Fruit fly (Drosophila melanogaster) whole organism, prepupa: ENCODE measurements around the gene CG1172.

Source experiments
- Blimp-1 ChIP-seq: fragments of 200-800 bp; sonication (Bioruptor generic); optimal IDR thresholded peaks from 3 replicates; lab custom pipeline; 2017; ENCODE audit warnings: missing biosample characterization, missing genetic modification characterization, mild to moderate bottlenecking, moderate library complexity, missing genetic modification reagents
- CG10631 ChIP-seq: fragments of 200-800 bp; sonication (Bioruptor generic); optimal IDR thresholded peaks from 2 replicates; lab custom pipeline; 2016; ENCODE audit warnings: missing biosample characterization, missing genetic modification characterization
- CG16779 ChIP-seq: fragments of 200-800 bp; sonication (Bioruptor generic); optimal IDR thresholded peaks from 3 replicates; lab custom pipeline; 2017; ENCODE audit warnings: missing biosample characterization, mild to moderate bottlenecking, missing genetic modification characterization
- CG6854 ChIP-seq: fragments of 200-800 bp; sonication (Bioruptor generic); optimal IDR thresholded peaks from 2 replicates; lab custom pipeline; 2017; ENCODE audit warnings: missing biosample characterization, mild to moderate bottlenecking, missing genetic modification characterization
- CG7368 ChIP-seq: fragments of 200-800 bp; sonication (Bioruptor generic); optimal IDR thresholded peaks from 3 replicates; lab custom pipeline; 2016; ENCODE audit warnings: missing biosample characterization, missing genetic modification characterization
- Eip78C ChIP-seq: fragments of 200-800 bp; sonication (Bioruptor generic); peaks from one replicate; lab custom pipeline; 2016; ENCODE audit warnings: missing biosample characterization, missing genetic modification characterization
- Ets21C ChIP-seq: fragments of 200-800 bp; sonication (Bioruptor generic); optimal IDR thresholded peaks from 3 replicates; lab custom pipeline; 2016; ENCODE audit warnings: missing biosample characterization, missing genetic modification characterization
- Gug ChIP-seq: fragments of 200-800 bp; sonication (Bioruptor generic); IDR thresholded peaks from 2 replicates; pipeline ENCODE4 v1.3.6; 2022; ENCODE audit warnings: missing biosample characterization, missing genetic modification characterization
- Hr39 ChIP-seq: fragments of 200-800 bp; sonication (Bioruptor generic); optimal IDR thresholded peaks from 2 replicates; lab custom pipeline; 2016; ENCODE audit warnings: missing biosample characterization, missing genetic modification characterization
- Met ChIP-seq: fragments of 200-800 bp; sonication (Bioruptor generic); optimal IDR thresholded peaks from 3 replicates; lab custom pipeline; 2016; ENCODE audit warnings: missing biosample characterization, missing genetic modification characterization
- Smox ChIP-seq: fragments of 200-800 bp; sonication (Bioruptor generic); optimal IDR thresholded peaks from 3 replicates; lab custom pipeline; 2016; ENCODE audit warnings: missing biosample characterization, missing genetic modification characterization
- Sox102F ChIP-seq: fragments of 200-800 bp; sonication (Bioruptor generic); optimal IDR thresholded peaks from 2 replicates; lab custom pipeline; 2016; ENCODE audit warnings: missing biosample characterization, mild to moderate bottlenecking, missing genetic modification characterization
- pdm3 ChIP-seq: fragments of 200-800 bp; sonication (Bioruptor generic); optimal IDR thresholded peaks from 3 replicates; lab custom pipeline; 2016; ENCODE audit warnings: missing biosample characterization, missing genetic modification characterization

DNA sequence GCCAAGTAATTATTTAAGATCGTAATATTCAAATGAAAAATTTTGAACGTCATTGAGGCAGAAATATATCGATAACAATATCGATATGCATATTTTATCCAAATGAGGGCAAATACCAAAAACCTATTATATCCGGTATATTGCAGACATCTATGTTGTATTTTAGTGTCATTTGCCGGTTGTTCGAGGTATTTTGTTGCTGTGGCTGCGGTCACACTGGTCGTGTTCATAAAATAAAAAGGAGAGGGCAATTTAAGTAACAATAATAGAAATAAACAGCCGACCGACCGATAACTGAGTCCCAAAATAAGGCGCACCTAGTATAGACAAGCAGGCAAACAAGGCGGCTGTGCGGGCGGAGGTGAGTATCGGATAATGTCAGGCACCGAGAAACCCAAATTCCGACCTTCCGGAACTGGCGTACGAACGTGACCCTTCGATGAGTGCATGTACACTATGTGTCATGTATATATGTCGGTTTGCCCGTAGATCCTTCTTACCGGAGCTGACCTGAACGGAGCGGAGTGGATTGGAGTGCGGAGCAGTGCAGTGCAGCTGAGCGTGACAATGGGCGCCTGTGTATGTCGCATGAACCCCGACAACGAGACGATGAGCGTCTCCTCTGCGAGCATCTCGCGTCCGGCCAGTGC is at the start of gene CG1172:
- TF ChIP-seq Hr39 (GFP tag; lab: Kevin White, UChicago), result no peak
- TF ChIP-seq Ets21C (GFP tag; lab: Kevin White, UChicago), result no peak
- TF ChIP-seq Smox (GFP tag; lab: Kevin White, UChicago), result no peak
- TF ChIP-seq pdm3 (GFP tag; lab: Kevin White, UChicago), result no peak
- TF ChIP-seq Gug, result no peak
- peak; percentile 67 for TF ChIP-seq Eip78C (GFP tag; lab: Kevin White, UChicago)
- no peak for TF ChIP-seq Blimp-1 (GFP tag; lab: Kevin White, UChicago)
- no peak for TF ChIP-seq CG16779 (tag; lab: Kevin White, UChicago)
- TF ChIP-seq CG10631 (GFP tag; lab: Kevin White, UChicago), result no peak
- no peak for TF ChIP-seq CG6854 (GFP tag; lab: Kevin White, UChicago)
- TF ChIP-seq Met (GFP tag; lab: Kevin White, UChicago), result peak; percentile 9
- no peak for TF ChIP-seq CG7368 (GFP tag; lab: Kevin White, UChicago)
- no peak for TF ChIP-seq Sox102F (GFP tag; lab: Kevin White, UChicago)
